Fruit fly (Drosophila melanogaster): ENCODE measurements around the gene Prim1.

The Prim1 gene

DNA sequence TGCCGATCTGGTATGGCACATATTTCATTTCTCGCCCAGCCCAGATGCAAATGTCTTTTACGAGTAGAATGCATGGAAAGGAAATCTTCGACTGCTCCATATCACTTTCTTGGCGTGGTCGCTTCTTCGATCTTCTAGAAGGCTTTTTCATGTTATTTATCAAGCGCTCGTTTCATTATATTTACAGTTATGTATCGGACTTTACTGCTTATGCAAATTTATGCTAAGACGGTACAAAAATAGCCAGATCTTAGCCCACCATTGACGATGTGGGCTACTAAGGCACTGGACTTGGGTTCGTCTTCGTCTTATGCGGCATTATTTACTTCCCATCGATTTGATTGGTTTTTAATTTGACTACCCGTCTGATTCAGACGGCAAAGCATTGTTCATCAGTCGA, 23.2 kb downstream of the Prim1 start:
- TF ChIP-seq noc (tag; optimal IDR thresholded peaks at IDR 0.05) = no peak

dm6 chr3L:8368694-8369344, 28.7 kb downstream of the Prim1 start:
- TF ChIP-seq noc (tag; optimal IDR thresholded peaks at IDR 0.05) = no peak

- TF ChIP-seq noc (tag; optimal IDR thresholded peaks at IDR 0.05) = no peak
Measured at dm6 chr3L:8369456-8369855, 29.3 kb downstream of the Prim1 start.

dm6 chr3L:8370922-8371321, 30.8 kb downstream of the Prim1 start:
- no peak for TF ChIP-seq noc (tag; optimal IDR thresholded peaks at IDR 0.05)

DNA sequence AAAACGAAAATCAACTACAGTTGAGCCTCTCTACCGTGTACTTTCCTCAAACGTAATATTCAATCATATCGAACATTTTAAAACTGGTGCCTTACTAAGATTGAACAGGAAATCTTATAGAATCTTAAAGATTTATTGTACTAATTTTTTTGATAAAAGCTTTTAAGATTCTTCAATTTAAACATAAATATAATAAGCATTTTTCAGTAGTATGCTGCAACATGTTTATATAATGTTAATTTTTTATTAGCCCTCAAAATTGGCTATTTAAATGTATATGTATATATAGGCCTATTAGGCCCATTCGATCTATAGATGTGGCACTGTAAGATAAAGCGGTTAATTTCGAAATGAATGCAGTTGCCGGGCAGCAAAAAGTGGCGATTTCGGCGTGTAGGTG, 31.4 kb downstream of the Prim1 start:
- TF ChIP-seq noc (tag; optimal IDR thresholded peaks at IDR 0.05) = no peak

DNA sequence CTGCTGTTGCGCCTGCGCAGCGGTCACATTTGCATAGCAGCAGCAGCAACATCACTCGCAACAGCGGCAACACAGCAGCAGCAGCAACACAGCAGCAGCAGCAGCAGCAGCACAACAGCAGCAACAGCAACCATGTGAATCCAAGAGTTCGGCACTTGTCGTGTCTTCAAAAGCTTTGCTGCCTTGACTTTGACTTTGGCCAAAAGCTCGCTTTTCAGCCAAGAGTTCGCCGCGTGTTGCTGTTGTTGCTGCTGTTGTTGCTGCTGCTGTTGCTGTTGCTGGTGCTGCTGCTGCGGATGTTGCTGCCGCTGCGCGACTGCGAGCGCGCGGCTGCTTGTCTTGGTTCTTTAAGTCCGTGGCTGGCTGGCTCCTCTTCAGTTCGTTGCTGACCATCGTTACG, 31.9 kb downstream of the Prim1 start, which contains the start of gene ImpE1:
Gene ImpE1 (plus strand): TSS at position 371 of the 400 bp plus-strand sequence.
- TF ChIP-seq noc (tag; optimal IDR thresholded peaks at IDR 0.05) = no peak

DNA sequence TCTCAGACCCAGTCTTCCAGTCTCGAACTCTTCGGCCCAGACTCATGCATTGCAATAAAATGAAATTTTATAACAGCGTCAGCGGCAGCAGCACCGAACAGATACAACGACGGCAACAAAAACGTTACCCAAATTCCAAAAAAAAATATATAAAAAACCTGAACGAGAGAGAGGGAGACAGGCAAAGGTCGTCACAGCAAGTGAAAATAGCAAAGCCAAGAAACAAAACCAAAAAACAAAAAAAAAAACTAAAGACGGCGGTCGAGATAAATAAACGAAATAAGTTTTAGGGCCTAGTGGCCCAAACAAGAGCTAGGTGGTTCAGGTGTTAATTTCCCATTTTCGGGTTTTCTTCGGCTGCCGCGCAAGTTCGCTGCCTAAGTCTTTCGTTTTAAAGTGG, 34.0 kb downstream of the Prim1 start:
- no peak for TF ChIP-seq noc (tag; optimal IDR thresholded peaks at IDR 0.05)

DNA sequence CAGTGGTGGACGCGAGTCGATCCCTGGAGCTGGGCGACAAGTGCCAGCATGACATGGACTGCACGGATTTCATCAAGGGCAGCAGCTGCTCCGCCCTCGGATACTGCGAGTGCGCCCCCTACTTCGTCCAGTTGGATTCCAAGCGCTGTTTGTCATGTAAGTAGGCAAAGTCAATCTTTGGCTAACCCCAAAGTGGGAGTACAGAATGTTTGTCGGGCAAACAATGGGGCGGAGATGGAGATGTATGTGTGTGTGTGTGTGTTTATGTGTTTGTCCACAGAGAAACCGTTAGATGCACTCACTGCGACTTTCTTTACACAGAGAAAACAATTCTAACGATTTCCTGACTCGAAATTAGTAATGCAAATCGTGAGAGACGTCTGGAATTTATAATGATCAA, 39.0 kb downstream of the Prim1 start:
- no peak for TF ChIP-seq noc (tag; optimal IDR thresholded peaks at IDR 0.05)

dm6 chr3L:8383968-8384367, 43.9 kb downstream of the Prim1 start:
- no peak for TF ChIP-seq noc (tag; optimal IDR thresholded peaks at IDR 0.05)

DNA sequence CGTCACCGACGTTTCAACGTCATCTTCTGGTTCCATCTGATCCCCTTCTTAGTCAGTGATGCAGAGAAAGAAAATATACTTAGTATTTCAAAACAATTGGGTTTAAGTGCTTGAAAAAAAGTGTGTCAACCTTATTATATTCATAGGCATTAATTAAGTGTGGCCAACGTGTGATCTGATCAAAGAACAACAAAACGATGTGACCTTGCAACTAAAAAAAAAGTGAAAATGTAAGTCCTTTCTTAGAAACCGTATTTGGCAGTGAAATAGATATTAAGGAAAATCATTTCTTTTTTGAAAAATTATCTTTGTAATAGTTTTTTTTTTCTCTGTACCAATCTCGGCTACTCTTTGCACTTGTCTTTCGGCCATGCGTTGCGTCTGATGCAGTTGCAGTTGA, 44.9 kb downstream of the Prim1 start:
- TF ChIP-seq noc (tag; optimal IDR thresholded peaks at IDR 0.05) = no peak

DNA sequence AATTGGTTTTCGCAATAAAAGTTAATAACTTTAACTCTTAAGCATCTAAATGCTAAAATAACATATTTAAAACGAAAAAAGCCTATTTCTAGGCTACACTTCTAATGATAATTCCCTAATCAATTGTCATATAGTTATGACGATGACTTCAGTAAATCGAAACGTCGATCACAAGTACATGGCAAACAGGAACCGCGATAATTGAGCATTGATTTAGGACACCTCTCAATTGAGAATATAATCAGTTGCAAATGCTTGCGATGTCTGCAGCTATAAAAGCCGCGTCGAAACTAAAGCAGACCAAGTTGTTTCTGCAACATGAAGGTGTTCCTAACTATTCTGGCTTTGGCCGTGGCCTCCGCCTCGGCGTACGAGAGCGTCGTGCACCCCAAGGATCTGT, 51.1 kb downstream of the Prim1 start, which contains the start of gene Jon66Ci:
Gene Jon66Ci (plus strand): TSS at position 301 of the 400 bp plus-strand sequence.
- TF ChIP-seq noc (tag; optimal IDR thresholded peaks at IDR 0.05) = peak; percentile 33

DNA sequence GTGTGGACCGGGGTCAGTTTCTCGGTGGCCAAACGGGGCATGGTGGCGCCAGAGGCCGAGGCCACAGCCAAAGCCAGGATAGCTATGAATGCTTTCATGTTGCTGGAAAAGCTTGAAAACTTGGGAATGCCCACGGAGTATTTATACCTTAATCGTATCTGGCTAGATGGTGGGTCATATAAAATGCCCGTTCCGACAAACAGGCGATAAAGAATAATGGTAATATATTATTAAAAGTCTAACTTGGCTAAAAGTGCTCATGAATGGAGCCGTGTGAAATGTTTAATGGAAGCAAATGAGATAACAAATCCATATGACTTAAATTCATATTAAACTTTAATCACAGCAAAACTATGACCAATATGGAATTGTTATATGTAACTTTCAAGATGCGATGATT, 53.4 kb downstream of the Prim1 start, which contains the start of gene Jon66Cii:
Gene Jon66Cii (minus strand): TSS at position 101 of the 400 bp plus-strand sequence.
- TF ChIP-seq noc (tag; optimal IDR thresholded peaks at IDR 0.05) = no peak
